Worm (Caenorhabditis elegans): ENCODE data around the gene K05F1.9.
"Not testable (repeated sequence)": the region's sequence is repeated elsewhere in the genome, so short reads cannot be mapped to it uniquely, and the experiment has no call there.

ce11 chrII:5757656-5758055 is 43.3 kb downstream of the K05F1.9 start, which contains the start of the genes F10C1.3 and F10C1.23:
- not testable (repeated sequence) for TF ChIP-seq aly-2 (tag; optimal IDR thresholded peaks at IDR 0.05); efl-1 (optimal IDR thresholded peaks at IDR 0.05); efl-1 (GFP tag; optimal IDR thresholded peaks at IDR 0.05 in 1 of 2)
